Fruit fly (Drosophila melanogaster) whole organism, embryonic: ENCODE measurements around the gene aph-1.

Experiments used
- Bdp1 ChIP-seq: fragments of 200-800 bp; sonication (Bioruptor generic); optimal IDR thresholded peaks from 3 replicates; lab custom pipeline; 2016; ENCODE audit warnings: missing biosample characterization, missing genetic modification characterization
- BtbVII ChIP-seq: fragments of 200-800 bp; sonication (Bioruptor generic); optimal IDR thresholded peaks from 3 replicates; lab custom pipeline; 2017; ENCODE audit warnings: missing biosample characterization, mild to moderate bottlenecking, missing genetic modification characterization
- CG10654 ChIP-seq: fragments of 200-800 bp; sonication (Bioruptor generic); optimal IDR thresholded peaks from 2 replicates; lab custom pipeline; 2016; ENCODE audit warnings: missing biosample characterization, missing genetic modification characterization
- CG11696 ChIP-seq: fragments of 200-800 bp; sonication (Bioruptor generic); IDR thresholded peaks from 2 replicates; pipeline ENCODE4 v1.3.6; 2022; ENCODE audit warnings: missing biosample characterization, missing genetic modification characterization
- CG1233 ChIP-seq: fragments of 200-800 bp; sonication (Bioruptor generic); optimal IDR thresholded peaks from 4 replicates; lab custom pipeline; 2018; ENCODE audit warnings: missing biosample characterization, mild to moderate bottlenecking, missing genetic modification characterization
- CG12391 ChIP-seq: fragments of 200-800 bp; sonication (Bioruptor generic); optimal IDR thresholded peaks from 3 replicates; lab custom pipeline; 2018; ENCODE audit warnings: missing biosample characterization, mild to moderate bottlenecking, missing genetic modification characterization, moderate library complexity
- CG13296 ChIP-seq: fragments of 200-800 bp; sonication (Bioruptor generic); optimal IDR thresholded peaks from 3 replicates; lab custom pipeline; 2018; ENCODE audit warnings: missing biosample characterization, mild to moderate bottlenecking, missing genetic modification characterization
- CG14860 ChIP-seq: fragments of 200-800 bp; sonication (Bioruptor generic); IDR thresholded peaks from 3 replicates; pipeline ENCODE4 v1.3.6; 2022; ENCODE audit warnings: missing biosample characterization, missing genetic modification characterization; ENCODE audit not compliant: partially characterized antibody
- CG15269 ChIP-seq: fragments of 200-800 bp; sonication (Bioruptor generic); optimal IDR thresholded peaks from 2 replicates; lab custom pipeline; 2018; ENCODE audit warnings: missing biosample characterization, mild to moderate bottlenecking, missing genetic modification characterization, moderate library complexity
- CG15696 ChIP-seq: fragments of 200-800 bp; sonication (Bioruptor generic); optimal IDR thresholded peaks from 2 replicates; lab custom pipeline; 2019; ENCODE audit warnings: missing biosample characterization, mild to moderate bottlenecking, missing genetic modification characterization, moderate library complexity
- CG16863 ChIP-seq: fragments of 200-800 bp; sonication (Bioruptor generic); optimal IDR thresholded peaks from 3 replicates; lab custom pipeline; 2016; ENCODE audit warnings: missing biosample characterization, missing genetic modification characterization
- CG17829 ChIP-seq: fragments of 200-800 bp; optimal IDR thresholded peaks from 2 replicates; lab custom pipeline; 2019; ENCODE audit warnings: missing biosample characterization, mild to moderate bottlenecking, missing genetic modification characterization, moderate library complexity
- CG18011 ChIP-seq: fragments of 200-800 bp; sonication (Bioruptor generic); optimal IDR thresholded peaks from 2 replicates; lab custom pipeline; 2017; ENCODE audit warnings: missing biosample characterization, missing genetic modification characterization, mild to moderate bottlenecking, moderate library complexity, missing genotype
- CG31441 ChIP-seq: fragments of 200-800 bp; sonication (Bioruptor generic); IDR thresholded peaks from 2 replicates; pipeline ENCODE4 v1.3.6; 2022; ENCODE audit warnings: missing biosample characterization, missing genetic modification characterization
- CG34224 ChIP-seq: fragments of 200-800 bp; sonication (Bioruptor generic); IDR thresholded peaks from 3 replicates; pipeline ENCODE4 v1.3.6; 2022; ENCODE audit warnings: missing biosample characterization, missing genetic modification characterization; ENCODE audit not compliant: partially characterized antibody
- CG3995 ChIP-seq: fragments of 200-800 bp; sonication (Bioruptor generic); optimal IDR thresholded peaks from 3 replicates; lab custom pipeline; 2016; ENCODE audit warnings: missing biosample characterization, missing genetic modification characterization
- CG4854 ChIP-seq: fragments of 200-800 bp; sonication (Bioruptor generic); optimal IDR thresholded peaks from 2 replicates; lab custom pipeline; 2016; ENCODE audit warnings: missing biosample characterization, missing genetic modification characterization, inconsistent platforms
- CG6689 ChIP-seq: fragments of 200-800 bp; sonication (Bioruptor generic); IDR thresholded peaks from 2 replicates; pipeline ENCODE4 v1.3.6; 2022; ENCODE audit warnings: missing biosample characterization, missing genetic modification characterization
- CG7372 ChIP-seq: fragments of 200-800 bp; sonication (Bioruptor generic); IDR thresholded peaks from 2 replicates; pipeline ENCODE4 v1.3.6; 2022; ENCODE audit warnings: missing biosample characterization, missing genetic modification characterization
- CG8290 ChIP-seq, 3 experiments: fragments of 200-800 bp; sonication (Bioruptor generic); optimal IDR thresholded peaks; 2 replicates each; lab custom pipeline; 2016 to 2019; ENCODE audit warnings: missing biosample characterization in 3 of 3, missing genetic modification characterization in 3 of 3, mild to moderate bottlenecking in 2 of 3, moderate library complexity in 1 of 3
- CG9609 ChIP-seq: fragments of 200-800 bp; sonication (Bioruptor generic); optimal IDR thresholded peaks from 3 replicates; lab custom pipeline; 2016; ENCODE audit warnings: missing biosample characterization, missing genetic modification characterization
- Camta ChIP-seq: fragments of 200-800 bp; sonication (Bioruptor generic); optimal IDR thresholded peaks from 2 replicates; lab custom pipeline; 2016; ENCODE audit warnings: missing biosample characterization, missing genetic modification characterization
- CrebB ChIP-seq: fragments of 200-800 bp; sonication (Bioruptor generic); optimal IDR thresholded peaks from 3 replicates; lab custom pipeline; 2018; ENCODE audit warnings: missing biosample characterization, mild to moderate bottlenecking, missing genetic modification characterization
- D19A ChIP-seq: fragments of 200-800 bp; optimal IDR thresholded peaks from 3 replicates; lab custom pipeline; 2019; ENCODE audit warnings: missing biosample characterization, mild to moderate bottlenecking, missing genetic modification characterization, moderate library complexity
- Doc3 ChIP-seq: fragments of 200-800 bp; sonication (Bioruptor generic); IDR thresholded peaks from 3 replicates; pipeline ENCODE4 v1.3.6; 2022; ENCODE audit warnings: missing biosample characterization, missing genetic modification characterization; ENCODE audit not compliant: partially characterized antibody
- Elba2 ChIP-seq: fragments of 200-800 bp; sonication (Bioruptor generic); optimal IDR thresholded peaks from 3 replicates; lab custom pipeline; 2016; ENCODE audit warnings: missing biosample characterization, missing genetic modification characterization
- HLH54F ChIP-seq: fragments of 200-800 bp; sonication (Bioruptor generic); optimal IDR thresholded peaks from 3 replicates; lab custom pipeline; 2016; ENCODE audit warnings: missing biosample characterization, missing genetic modification characterization
- Hey ChIP-seq: fragments of 200-800 bp; sonication (Bioruptor generic); optimal IDR thresholded peaks from 3 replicates; lab custom pipeline; 2018; ENCODE audit warnings: missing biosample characterization, mild to moderate bottlenecking, missing genetic modification characterization
- Hsf ChIP-seq: fragments of 200-800 bp; sonication (Bioruptor generic); optimal IDR thresholded peaks from 3 replicates; lab custom pipeline; 2016; ENCODE audit warnings: missing biosample characterization, missing genetic modification characterization
- Jarid2 ChIP-seq: fragments of 200-800 bp; sonication (Bioruptor generic); optimal IDR thresholded peaks from 3 replicates; lab custom pipeline; 2017; ENCODE audit warnings: mild to moderate bottlenecking, missing biosample characterization, missing genetic modification reagents, missing genetic modification characterization
- Mrtf ChIP-seq: fragments of 200-800 bp; sonication (Bioruptor generic); IDR thresholded peaks from 3 replicates; pipeline ENCODE4 v1.3.6; 2022; ENCODE audit warnings: missing biosample characterization, missing genetic modification characterization
- Rx ChIP-seq: fragments of 200-800 bp; sonication (Bioruptor generic); IDR thresholded peaks from 2 replicates; pipeline ENCODE4 v1.3.6; 2022; ENCODE audit warnings: missing biosample characterization, missing genetic modification characterization
- Sox100B ChIP-seq: fragments of 200-800 bp; sonication (Bioruptor generic); optimal IDR thresholded peaks from 3 replicates; lab custom pipeline; 2018; ENCODE audit warnings: missing biosample characterization, mild to moderate bottlenecking, missing genetic modification characterization
- Spps ChIP-seq: fragments of 200-800 bp; sonication (Bioruptor generic); optimal IDR thresholded peaks from 2 replicates; lab custom pipeline; 2018; ENCODE audit warnings: missing biosample characterization, mild to moderate bottlenecking, missing genetic modification characterization
- Sry-β ChIP-seq: fragments of 200-800 bp; sonication (Bioruptor generic); optimal IDR thresholded peaks from 2 replicates; lab custom pipeline; 2018; ENCODE audit warnings: missing biosample characterization, mild to moderate bottlenecking, missing genetic modification characterization, moderate library complexity
- Xbp1 ChIP-seq: fragments of 200-800 bp; sonication (Bioruptor generic); optimal IDR thresholded peaks from 3 replicates; lab custom pipeline; 2016; ENCODE audit warnings: missing biosample characterization, mild to moderate bottlenecking, missing genetic modification characterization
- ara ChIP-seq: fragments of 200-800 bp; sonication (Bioruptor generic); IDR thresholded peaks from 2 replicates; pipeline ENCODE4 v1.3.6; 2022; ENCODE audit warnings: missing biosample characterization, missing genetic modification characterization
- bigmax ChIP-seq: fragments of 200-800 bp; sonication (Bioruptor generic); optimal IDR thresholded peaks from 2 replicates; lab custom pipeline; 2018; ENCODE audit warnings: missing biosample characterization, mild to moderate bottlenecking, missing genetic modification characterization
- cas ChIP-seq: fragments of 200-800 bp; sonication (Bioruptor generic); IDR thresholded peaks from 2 replicates; pipeline ENCODE4 v1.3.6; 2022; ENCODE audit warnings: missing biosample characterization, missing genetic modification characterization
- dmrt99B ChIP-seq: fragments of 200-800 bp; sonication (Bioruptor generic); optimal IDR thresholded peaks from 2 replicates; lab custom pipeline; 2018; ENCODE audit warnings: missing biosample characterization, mild to moderate bottlenecking, missing genetic modification characterization, moderate library complexity
- esg ChIP-seq: fragments of 200-800 bp; sonication (Bioruptor generic); conservative IDR thresholded peaks from 2 replicates; pipeline ENCODE4 v1.3.6; 2022; ENCODE audit warnings: missing biosample characterization, missing genetic modification characterization
- fd96Cb ChIP-seq: fragments of 200-800 bp; sonication (Bioruptor generic); optimal IDR thresholded peaks from 2 replicates; lab custom pipeline; 2018; ENCODE audit warnings: missing biosample characterization, mild to moderate bottlenecking, missing genetic modification characterization, moderate library complexity
- fu2 ChIP-seq: fragments of 200-800 bp; sonication (Bioruptor generic); optimal IDR thresholded peaks from 2 replicates; lab custom pipeline; 2016; ENCODE audit warnings: missing biosample characterization, missing genetic modification characterization
- gro ChIP-seq: fragments of 200-800 bp; sonication (Bioruptor generic); optimal IDR thresholded peaks from 2 replicates; lab custom pipeline; 2016; ENCODE audit warnings: missing biosample characterization, missing genetic modification characterization
- ham ChIP-seq: fragments of 200-800 bp; sonication (Bioruptor generic); IDR thresholded peaks from 2 replicates; pipeline ENCODE4 v1.3.6; 2022; ENCODE audit warnings: missing biosample characterization, missing genetic modification characterization
- nerfin-1 ChIP-seq: fragments of 200-800 bp; sonication (Bioruptor generic); optimal IDR thresholded peaks from 3 replicates; lab custom pipeline; 2019; ENCODE audit warnings: missing biosample characterization, mild to moderate bottlenecking, missing genetic modification characterization, moderate library complexity
- rib ChIP-seq: fragments of 200-800 bp; sonication (Bioruptor generic); IDR thresholded peaks from 2 replicates; pipeline ENCODE4 v1.3.6; 2022; ENCODE audit warnings: missing biosample characterization, missing genetic modification characterization
- sna ChIP-seq: fragments of 200-800 bp; sonication (Bioruptor generic); IDR thresholded peaks from 2 replicates; pipeline ENCODE4 v1.3.6; 2022; ENCODE audit warnings: missing biosample characterization, missing genetic modification characterization; ENCODE audit not compliant: partially characterized antibody
- so ChIP-seq: fragments of 200-800 bp; sonication (Bioruptor generic); IDR thresholded peaks from 3 replicates; pipeline ENCODE4 v1.3.6; 2022; ENCODE audit warnings: missing biosample characterization, missing genetic modification characterization
- wek ChIP-seq: fragments of 200-800 bp; sonication (Bioruptor generic); optimal IDR thresholded peaks from 3 replicates; lab custom pipeline; 2018; ENCODE audit warnings: missing biosample characterization, mild to moderate bottlenecking, missing genetic modification characterization, moderate library complexity
- zen ChIP-seq: fragments of 200-800 bp; sonication (Bioruptor generic); optimal IDR thresholded peaks from 3 replicates; lab custom pipeline; 2018; ENCODE audit warnings: missing biosample characterization, mild to moderate bottlenecking, missing genetic modification characterization, moderate library complexity

Gene aph-1

DNA sequence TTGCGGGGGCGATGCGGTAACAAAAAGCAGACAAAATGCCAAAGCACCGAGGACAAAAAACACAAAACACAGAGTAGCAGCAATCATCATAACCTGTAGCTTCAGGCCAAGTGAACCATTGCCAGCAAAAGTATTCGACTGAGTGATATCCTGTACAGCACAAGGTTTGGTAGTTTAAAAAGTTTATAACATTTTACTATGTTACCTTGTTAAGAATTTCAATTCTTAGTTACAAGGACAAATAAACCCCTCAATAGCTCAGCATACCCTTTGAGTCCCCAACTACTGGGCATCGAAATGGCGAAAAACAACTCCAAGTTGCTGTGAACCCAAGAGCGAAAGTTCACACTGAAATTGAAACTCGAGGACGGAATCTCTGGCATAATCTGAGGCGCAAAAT lies 42.9 kb upstream of the aph-1 start (continued):
- TF ChIP-seq Camta (GFP tag; lab: Kevin White, UChicago) (no peak), fd96Cb (tag; lab: Kevin White, UChicago) (no peak), CG1233 (GFP tag; lab: Kevin White, UChicago) (no peak), cas (GFP tag; lab: Robert Waterston, UW) (no peak), sna (GFP tag; lab: Robert Waterston, UW) (no peak), CG15269 (peak; percentile 26), dmrt99B (peak; percentile 30), CrebB (tag; lab: Kevin White, UChicago) (no peak), gro (no peak), CG13296 (no peak), so (no peak), CG31441 (no peak), wek (GFP tag; lab: Kevin White, UChicago) (no peak), CG12391 (no peak), bigmax (GFP tag; lab: Kevin White, UChicago) (no peak), Elba2 (no peak), Doc3 (GFP tag; lab: Robert Waterston, UW) (no peak), Rx (GFP tag; lab: Robert Waterston, UW) (no peak), Sox100B (GFP tag; lab: Kevin White, UChicago) (no peak), CG18011 (GFP tag; lab: Kevin White, UChicago) (no peak), rib (no peak), CG34224 (GFP tag; lab: Robert Waterston, UW) (no peak), CG14860 (GFP tag; lab: Robert Waterston, UW) (no peak), Hey (tag; lab: Kevin White, UChicago) (no peak), Spps (tag; lab: Kevin White, UChicago) (no peak), Bdp1 (GFP tag; lab: Kevin White, UChicago) (no peak), CG3995 (GFP tag; lab: Kevin White, UChicago) (no peak), Mrtf (0 out of 3 replicates have a peak, but pooled peaks have one; percentile 24), Xbp1 (GFP tag; lab: Kevin White, UChicago) (no peak), HLH54F (GFP tag; lab: Kevin White, UChicago) (no peak), ara (no peak), nerfin-1 (tag; lab: Kevin White, UChicago) (no peak), CG15696 (tag; lab: Kevin White, UChicago) (no peak), CG8290 (GFP tag; optimal IDR thresholded peaks at IDR 0.05; lab: Kevin White, UChicago) (no peak), CG8290 (tag; optimal IDR thresholded peaks at IDR 0.05; lab: Kevin White, UChicago) (peak in 1 of 2 experiments; percentile 63), BtbVII (GFP tag; lab: Kevin White, UChicago) (no peak), CG17829 (tag; lab: Kevin White, UChicago) (no peak), CG7372 (GFP tag; lab: Robert Waterston, UW) (no peak), esg (no peak), CG16863 (GFP tag; lab: Kevin White, UChicago) (no peak), zen (tag; lab: Kevin White, UChicago) (no peak), CG6689 (no peak), CG11696 (no peak), fu2 (GFP tag; lab: Kevin White, UChicago) (no peak), CG9609 (GFP tag; lab: Kevin White, UChicago) (no peak), Sry-β (GFP tag; lab: Kevin White, UChicago) (no peak), CG10654 (no peak), Hsf (no peak), D19A (tag; lab: Kevin White, UChicago) (no peak), ham (no peak), CG4854 (GFP tag; lab: Kevin White, UChicago) (no peak), Jarid2 (GFP tag; lab: Kevin White, UChicago) (no peak)
